Fruit fly (Drosophila melanogaster) whole organism, embryonic: ENCODE data around the gene SP.

Source experiments
- CG1024 ChIP-seq: fragments of 200-800 bp; sonication (Bioruptor generic); IDR thresholded peaks from 2 replicates; pipeline ENCODE4 v1.3.6; 2022; ENCODE audit warnings: missing biosample characterization, missing genetic modification characterization
- CG11504 ChIP-seq: fragments of 200-800 bp; sonication (Bioruptor generic); optimal IDR thresholded peaks from 3 replicates; lab custom pipeline; 2019; ENCODE audit warnings: missing biosample characterization, mild to moderate bottlenecking, missing genetic modification characterization, moderate library complexity
- CG13296 ChIP-seq: fragments of 200-800 bp; sonication (Bioruptor generic); optimal IDR thresholded peaks from 3 replicates; lab custom pipeline; 2018; ENCODE audit warnings: missing biosample characterization, mild to moderate bottlenecking, missing genetic modification characterization
- CG14965 ChIP-seq: fragments of 200-800 bp; sonication (Bioruptor generic); optimal IDR thresholded peaks from 2 replicates; lab custom pipeline; 2016; ENCODE audit warnings: missing biosample characterization, missing genetic modification characterization, borderline replicate concordance
- CG18599 ChIP-seq: fragments of 200-800 bp; sonication (Bioruptor generic); optimal IDR thresholded peaks from 3 replicates; lab custom pipeline; 2017; ENCODE audit warnings: missing biosample characterization, missing genetic modification characterization, mild to moderate bottlenecking, moderate library complexity, missing genetic modification reagents
- CG2120 ChIP-seq: fragments of 200-800 bp; sonication (Bioruptor generic); optimal IDR thresholded peaks from 3 replicates; lab custom pipeline; 2016; ENCODE audit warnings: missing biosample characterization, missing genetic modification characterization
- CG2712 ChIP-seq: fragments of 200-800 bp; optimal IDR thresholded peaks from 3 replicates; lab custom pipeline; 2019; ENCODE audit warnings: missing biosample characterization, mild to moderate bottlenecking, missing genetic modification characterization, moderate library complexity
- CG6791 ChIP-seq: fragments of 200-800 bp; sonication (Bioruptor generic); IDR thresholded peaks from 3 replicates; pipeline ENCODE4 v1.3.6; 2022; ENCODE audit warnings: missing biosample characterization, missing genetic modification characterization; ENCODE audit not compliant: partially characterized antibody
- CG7357 ChIP-seq: fragments of 200-800 bp; sonication (Bioruptor generic); IDR thresholded peaks from 3 replicates; pipeline ENCODE4 v1.3.6; 2022; ENCODE audit warnings: missing biosample characterization, missing genetic modification characterization
- CG7987 ChIP-seq: fragments of 200-800 bp; sonication (Bioruptor generic); optimal IDR thresholded peaks from 2 replicates; lab custom pipeline; 2018; ENCODE audit warnings: missing biosample characterization, mild to moderate bottlenecking, missing genetic modification characterization, moderate library complexity
- CG8089 ChIP-seq: fragments of 200-800 bp; sonication (Bioruptor generic); optimal IDR thresholded peaks from 3 replicates; lab custom pipeline; 2016; ENCODE audit warnings: missing biosample characterization, missing genetic modification characterization
- CG9727 ChIP-seq: fragments of 200-800 bp; sonication (Bioruptor generic); optimal IDR thresholded peaks from 3 replicates; lab custom pipeline; 2017; ENCODE audit warnings: missing biosample characterization, mild to moderate bottlenecking, missing genetic modification characterization
- Chrac-16 ChIP-seq: fragments of 200-800 bp; sonication (Bioruptor generic); optimal IDR thresholded peaks from 3 replicates; lab custom pipeline; 2016; ENCODE audit warnings: missing biosample characterization, missing genetic modification characterization
- CkIIα-i1 ChIP-seq: fragments of 200-800 bp; sonication (Bioruptor generic); IDR thresholded peaks from 2 replicates; pipeline ENCODE4 v1.3.6; 2022; ENCODE audit warnings: missing biosample characterization, missing genetic modification characterization
- Elba2 ChIP-seq: fragments of 200-800 bp; sonication (Bioruptor generic); optimal IDR thresholded peaks from 3 replicates; lab custom pipeline; 2016; ENCODE audit warnings: missing biosample characterization, missing genetic modification characterization
- Fer1 ChIP-seq: fragments of 200-800 bp; sonication (Bioruptor generic); optimal IDR thresholded peaks from 2 replicates; lab custom pipeline; 2017; ENCODE audit warnings: missing biosample characterization, mild to moderate bottlenecking, missing genetic modification characterization
- GATAe ChIP-seq: fragments of 200-800 bp; sonication (Bioruptor generic); conservative IDR thresholded peaks from 2 replicates; pipeline ENCODE4 v1.3.6; 2022; ENCODE audit warnings: missing biosample characterization, missing genetic modification characterization
- Hmr ChIP-seq: fragments of 200-800 bp; sonication (Bioruptor generic); optimal IDR thresholded peaks from 3 replicates; lab custom pipeline; 2017; ENCODE audit warnings: mild to moderate bottlenecking, missing biosample characterization, missing genetic modification reagents, missing genetic modification characterization
- MESR4 ChIP-seq: fragments of 200-800 bp; sonication (Bioruptor generic); optimal IDR thresholded peaks from 2 replicates; lab custom pipeline; 2018; ENCODE audit warnings: missing biosample characterization, mild to moderate bottlenecking, missing genetic modification characterization, moderate library complexity
- Meics ChIP-seq: fragments of 200-800 bp; sonication (Bioruptor generic); optimal IDR thresholded peaks from 2 replicates; lab custom pipeline; 2017; ENCODE audit warnings: missing biosample characterization, mild to moderate bottlenecking, missing genetic modification characterization
- Pdp1 ChIP-seq, 2 experiments: fragments of 200-800 bp; sonication (Bioruptor generic); optimal IDR thresholded peaks; 3 replicates each; lab custom pipeline; 2016; ENCODE audit warnings: missing biosample characterization in 2 of 2, missing genetic modification characterization in 2 of 2, mild to moderate bottlenecking in 1 of 2, moderate library complexity in 1 of 2
- Rfx ChIP-seq: fragments of 200-800 bp; sonication (Bioruptor generic); IDR thresholded peaks from 2 replicates; pipeline ENCODE4 v1.3.6; 2022; ENCODE audit warnings: missing biosample characterization, missing genetic modification characterization
- Sox100B ChIP-seq: fragments of 200-800 bp; sonication (Bioruptor generic); optimal IDR thresholded peaks from 3 replicates; lab custom pipeline; 2018; ENCODE audit warnings: missing biosample characterization, mild to moderate bottlenecking, missing genetic modification characterization
- al ChIP-seq: fragments of 200-800 bp; sonication (Bioruptor generic); IDR thresholded peaks from 2 replicates; pipeline ENCODE4 v1.3.6; 2022; ENCODE audit warnings: missing biosample characterization, missing genetic modification characterization
- ash1 ChIP-seq: fragments of 200-800 bp; sonication (Bioruptor generic); optimal IDR thresholded peaks from 2 replicates; lab custom pipeline; 2018; ENCODE audit warnings: missing biosample characterization, mild to moderate bottlenecking, missing genetic modification characterization
- btn ChIP-seq: fragments of 200-800 bp; sonication (Bioruptor generic); optimal IDR thresholded peaks from 2 replicates; lab custom pipeline; 2016; ENCODE audit warnings: missing biosample characterization, missing genetic modification characterization
- ci ChIP-seq: fragments of 200-800 bp; sonication (Bioruptor generic); IDR thresholded peaks from 3 replicates; pipeline ENCODE4 v1.3.6; 2022; ENCODE audit warnings: missing biosample characterization, missing genetic modification characterization
- corto ChIP-seq: fragments of 200-800 bp; sonication (Bioruptor generic); optimal IDR thresholded peaks from 2 replicates; lab custom pipeline; 2016; ENCODE audit warnings: missing biosample characterization, mild to moderate bottlenecking, missing genetic modification characterization, moderate library complexity
- fu2 ChIP-seq: fragments of 200-800 bp; sonication (Bioruptor generic); optimal IDR thresholded peaks from 2 replicates; lab custom pipeline; 2016; ENCODE audit warnings: missing biosample characterization, missing genetic modification characterization
- hb ChIP-seq: fragments of 200-800 bp; sonication (Bioruptor generic); IDR thresholded peaks from 3 replicates; pipeline ENCODE4 v1.3.6; 2022; ENCODE audit warnings: missing biosample characterization, missing genetic modification characterization; ENCODE audit not compliant: partially characterized antibody
- hth ChIP-seq: fragments of >200 bp; optimal IDR thresholded peaks from 2 replicates; lab custom pipeline; 2017; ENCODE audit warnings: inconsistent platforms
- nmo ChIP-seq: fragments of 200-800 bp; sonication (Bioruptor generic); optimal IDR thresholded peaks from 2 replicates; lab custom pipeline; 2018; ENCODE audit warnings: missing biosample characterization, mild to moderate bottlenecking, missing genetic modification characterization, moderate library complexity
- pfk ChIP-seq: fragments of 200-800 bp; sonication (Bioruptor generic); optimal IDR thresholded peaks from 2 replicates; lab custom pipeline; 2018; ENCODE audit warnings: missing biosample characterization, mild to moderate bottlenecking, missing genetic modification characterization, moderate library complexity
- phol ChIP-seq: fragments of 200-800 bp; sonication (Bioruptor generic); optimal IDR thresholded peaks from 3 replicates; lab custom pipeline; 2018; ENCODE audit warnings: missing biosample characterization, mild to moderate bottlenecking, missing genetic modification characterization, moderate library complexity
- ro ChIP-seq: fragments of 200-800 bp; sonication (Bioruptor generic); IDR thresholded peaks from 2 replicates; pipeline ENCODE4 v1.3.6; 2022; ENCODE audit warnings: missing biosample characterization, missing genetic modification characterization
- sens ChIP-seq: fragments of 200-800 bp; sonication (Bioruptor generic); peaks from one replicate; lab custom pipeline; 2016; ENCODE audit warnings: missing biosample characterization, missing genetic modification characterization
- seq ChIP-seq: fragments of 200-800 bp; sonication (Bioruptor generic); IDR thresholded peaks from 2 replicates; pipeline ENCODE4 v1.3.6; 2022; ENCODE audit warnings: missing biosample characterization, missing genetic modification characterization
- sim ChIP-seq: fragments of 200-800 bp; sonication (Bioruptor generic); IDR thresholded peaks from 2 replicates; pipeline ENCODE4 v1.3.6; 2022; ENCODE audit warnings: missing biosample characterization, missing genetic modification characterization
- so ChIP-seq: fragments of 200-800 bp; sonication (Bioruptor generic); IDR thresholded peaks from 3 replicates; pipeline ENCODE4 v1.3.6; 2022; ENCODE audit warnings: missing biosample characterization, missing genetic modification characterization
- usp ChIP-seq: fragments of >200 bp; optimal IDR thresholded peaks from 2 replicates; lab custom pipeline; 2017; ENCODE audit warnings: missing biosample characterization, missing genetic modification characterization

The SP gene

DNA sequence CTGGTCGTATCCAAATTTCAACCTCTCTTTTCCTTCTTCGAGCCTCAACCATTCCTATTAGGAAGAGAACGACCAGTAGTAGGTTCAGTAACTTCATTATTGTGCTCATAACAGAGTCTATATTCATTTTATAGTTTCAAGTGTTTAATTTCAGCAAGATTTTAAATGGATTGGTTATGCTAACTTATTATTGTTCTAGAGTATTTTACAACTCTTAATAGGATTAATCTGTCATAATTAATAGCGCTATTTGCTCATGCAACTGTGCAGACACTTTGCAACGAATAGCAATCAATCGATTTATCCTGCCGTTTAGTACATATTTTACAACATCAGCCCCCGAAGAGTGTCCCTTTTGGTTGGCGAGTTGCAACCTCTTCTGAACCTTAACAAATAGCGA lies 4.7 kb upstream of the SP start, which contains the start of gene Sfp70A4:
Gene Sfp70A4 (minus strand): TSS at position 101 of the 400 bp plus-strand sequence.
- TF ChIP-seq Chrac-16 (GFP tag; lab: Kevin White, UChicago) (no peak), CG18599 (GFP tag; lab: Kevin White, UChicago) (no peak), hb (GFP tag; lab: Robert Waterston, UW) (no peak), fu2 (GFP tag; lab: Kevin White, UChicago) (no peak), Meics (GFP tag; lab: Kevin White, UChicago) (no peak), CG2712 (no peak), CG14965 (no peak), GATAe (GFP tag; lab: Robert Waterston, UW) (no peak), CG8089 (GFP tag; lab: Kevin White, UChicago) (no peak), ash1 (no peak), sens (GFP tag; lab: Kevin White, UChicago) (no peak), Fer1 (GFP tag; lab: Kevin White, UChicago) (no peak), Rfx (GFP tag; lab: Robert Waterston, UW) (no peak), al (GFP tag; lab: Robert Waterston, UW) (no peak), MESR4 (GFP tag; lab: Kevin White, UChicago) (no peak), CG1024 (GFP tag; lab: Robert Waterston, UW) (no peak), CG9727 (no peak), CG13296 (GFP tag; lab: Kevin White, UChicago) (no peak), CkIIα-i1 (GFP tag; lab: Robert Waterston, UW) (no peak)
- TF ChIP-seq, all 482 proteins: peak for 0

- TF ChIP-seq Sox100B (GFP tag; lab: Kevin White, UChicago) = no peak
- no peak for TF ChIP-seq hth
- no peak for TF ChIP-seq CG7987 (GFP tag; lab: Kevin White, UChicago)
- TF ChIP-seq ci (GFP tag; lab: Robert Waterston, UW) = no peak
- no peak for TF ChIP-seq CG8089 (GFP tag; lab: Kevin White, UChicago)
- TF ChIP-seq btn = no peak
- no peak for TF ChIP-seq CG6791 (GFP tag; lab: Robert Waterston, UW)
- no peak for TF ChIP-seq sim (GFP tag; lab: Robert Waterston, UW)
- no peak for TF ChIP-seq usp (GFP tag; lab: Kevin White, UChicago)
- no peak for TF ChIP-seq phol (tag; lab: Kevin White, UChicago)
- no peak for TF ChIP-seq nmo (GFP tag; lab: Kevin White, UChicago)
- TF ChIP-seq CG11504 = no peak
- no peak for TF ChIP-seq seq (GFP tag; lab: Robert Waterston, UW)
- no peak for TF ChIP-seq ro (GFP tag; lab: Robert Waterston, UW)
- no peak for TF ChIP-seq Hmr (GFP tag; lab: Kevin White, UChicago)
- TF ChIP-seq corto (GFP tag; lab: Kevin White, UChicago) = no peak
- no peak for TF ChIP-seq so (GFP tag; lab: Robert Waterston, UW)
- no peak for TF ChIP-seq Elba2
These were observed 2.5 kb upstream of the SP start, which contains the start of gene CG42481 for dm6 chr3L:13298923-13299322. Gene CG42481, minus strand, starts transcription at chr3L:13299023.

DNA sequence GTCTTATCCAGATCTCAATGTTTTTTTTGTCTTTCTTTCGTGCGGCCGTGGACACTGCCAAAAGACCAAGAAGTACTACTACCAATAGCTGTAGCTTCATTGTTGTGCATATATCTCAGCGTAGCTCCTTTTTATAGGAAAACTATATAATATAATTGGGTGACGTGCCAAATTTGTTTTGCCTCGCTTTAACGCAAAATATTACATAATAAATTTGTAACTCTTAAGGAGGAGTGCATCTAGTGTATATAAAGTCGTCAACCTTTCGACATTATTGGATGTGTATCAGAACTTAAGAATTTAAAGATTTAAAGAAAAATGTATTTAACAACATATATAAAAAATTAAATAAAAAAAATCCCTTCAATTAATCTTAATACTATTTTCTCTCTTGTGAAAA lies 1.4 kb upstream of the SP start, which contains the start of gene CG43147:
Gene CG43147 (minus strand): TSS at position 101 of the 400 bp plus-strand sequence.
- TF ChIP-seq CG7357 = no peak
- TF ChIP-seq pfk (GFP tag; lab: Kevin White, UChicago) = no peak
- peak in 1 of 2 experiments; percentile 23 for TF ChIP-seq Pdp1 (GFP tag; optimal IDR thresholded peaks at IDR 0.05; lab: Kevin White, UChicago)
- TF ChIP-seq CG2120 (GFP tag; lab: Kevin White, UChicago) = no peak
